Fruit fly (Drosophila melanogaster): ENCODE data around the gene CG5418.

The CG5418 gene

dm6 chr2L:12482723-12483342 is 29.8 kb upstream of the CG5418 start:
- no peak for TF ChIP-seq noc (tag; optimal IDR thresholded peaks at IDR 0.05)

- TF ChIP-seq noc (tag; optimal IDR thresholded peaks at IDR 0.05) = no peak
Observed at dm6 chr2L:12481758-12482157, 28.7 kb upstream of the CG5418 start.

DNA sequence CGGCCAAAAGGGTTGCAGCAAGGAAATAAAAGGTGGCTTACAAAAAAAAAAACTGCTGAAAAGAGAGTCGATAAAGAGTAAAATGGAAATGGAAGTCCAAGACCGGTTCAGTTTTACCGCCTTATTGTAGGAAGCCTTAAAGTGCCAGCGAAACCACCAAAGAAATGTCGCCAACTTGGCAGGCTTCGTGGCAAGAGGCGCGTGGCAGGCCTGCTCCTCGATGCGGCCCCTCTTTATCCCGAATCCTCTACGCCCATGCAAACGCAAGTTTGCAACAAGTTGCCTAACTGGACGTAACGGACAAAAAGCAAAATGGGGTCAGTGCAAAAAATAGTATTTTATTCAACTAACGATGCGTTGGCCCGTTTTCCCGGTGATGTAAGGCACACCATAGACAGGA is 27.8 kb upstream of the CG5418 start:
- no peak for TF ChIP-seq noc (tag; optimal IDR thresholded peaks at IDR 0.05)

DNA sequence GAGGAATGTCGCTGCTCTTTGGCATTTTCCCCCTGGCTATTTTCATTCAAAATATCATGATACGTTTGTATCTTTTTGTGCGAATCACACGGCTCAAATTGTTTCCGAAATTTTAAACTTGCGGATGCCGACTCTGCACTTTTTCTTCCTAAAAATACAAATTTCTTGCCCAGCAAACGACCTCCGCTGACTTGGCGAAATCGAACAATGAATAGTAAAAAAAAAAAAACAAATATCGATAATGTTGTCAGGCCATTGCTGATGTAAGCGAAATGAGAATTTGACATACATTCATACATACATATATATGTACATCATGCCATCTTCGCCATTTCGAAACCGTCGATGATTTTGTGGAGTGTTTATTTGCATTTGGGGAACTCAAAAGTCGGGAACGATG is 27.0 kb upstream of the CG5418 start:
- TF ChIP-seq noc (tag; optimal IDR thresholded peaks at IDR 0.05) = no peak

- no peak for TF ChIP-seq noc (tag; optimal IDR thresholded peaks at IDR 0.05)
Observed at dm6 chr2L:12478494-12478893, 25.5 kb upstream of the CG5418 start.

DNA sequence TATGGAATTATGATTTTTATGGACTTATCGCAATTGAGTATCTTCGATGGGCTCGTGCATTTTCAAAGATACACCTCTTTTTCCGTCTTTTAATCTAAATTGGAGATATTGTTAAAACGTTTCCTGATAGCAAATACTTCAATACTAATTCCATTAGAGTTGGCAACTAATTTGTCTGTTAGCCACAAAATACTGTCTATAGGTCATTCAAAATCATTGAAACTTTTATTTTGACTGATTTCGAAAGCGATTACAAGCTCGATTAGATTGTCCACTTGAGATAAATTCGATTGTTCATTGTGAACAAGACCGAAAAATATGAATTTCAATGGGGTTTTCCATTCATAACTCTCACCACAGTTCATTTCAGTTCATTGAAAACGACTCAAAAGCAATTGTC is 23.1 kb upstream of the CG5418 start:
- no peak for TF ChIP-seq noc (tag; optimal IDR thresholded peaks at IDR 0.05)

DNA sequence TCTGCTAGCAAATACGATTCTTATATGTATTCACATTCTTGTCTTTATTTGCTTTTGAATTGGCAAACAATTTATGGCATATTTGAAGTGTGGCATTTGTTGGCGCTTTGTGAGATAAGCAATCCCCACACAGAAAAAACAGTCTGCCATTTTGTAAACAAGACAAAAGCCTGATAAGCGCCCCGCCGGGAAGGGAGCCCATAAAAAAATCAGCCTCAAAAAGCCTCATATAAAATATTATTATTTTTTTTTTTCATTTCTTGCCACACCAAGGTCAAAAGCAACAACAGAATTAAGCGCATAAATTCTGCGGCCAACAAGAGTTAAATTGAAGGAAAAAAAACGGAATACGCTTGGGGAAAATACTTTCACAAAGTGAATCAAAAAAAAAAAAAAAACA is 22.3 kb upstream of the CG5418 start:
- TF ChIP-seq noc (tag; optimal IDR thresholded peaks at IDR 0.05) = peak; percentile 81

DNA sequence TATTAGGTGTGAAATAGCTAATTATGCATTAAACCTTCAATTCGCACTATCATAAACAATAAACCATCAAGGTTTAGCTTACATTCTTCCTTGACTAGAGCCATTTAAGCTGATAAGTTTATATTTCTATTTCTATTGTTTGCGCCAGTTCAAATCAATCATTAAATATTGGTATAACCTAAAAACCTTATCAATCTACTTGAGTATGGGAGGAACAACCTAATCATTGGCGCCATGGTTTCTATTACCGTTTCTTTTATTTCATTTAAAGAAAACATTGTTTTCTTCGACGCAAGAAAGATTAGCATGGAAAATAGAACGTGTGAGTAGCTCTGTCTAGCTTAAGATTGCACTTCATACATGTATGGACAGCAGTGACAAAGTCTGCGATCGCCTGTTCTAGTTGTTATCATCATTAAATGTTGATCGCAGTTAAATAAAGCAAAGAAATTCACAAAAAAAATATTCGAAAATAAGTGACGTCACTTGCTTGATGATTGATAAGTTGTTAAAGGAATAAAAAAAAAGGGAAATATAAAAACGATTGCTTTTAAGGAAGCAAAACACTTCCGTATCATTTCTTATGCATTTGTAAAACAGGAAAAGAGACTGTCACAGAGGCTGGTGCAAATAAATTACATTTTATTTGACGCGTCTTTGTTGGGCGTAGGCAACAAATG is 21.3 kb upstream of the CG5418 start:
- no peak for TF ChIP-seq noc (tag; optimal IDR thresholded peaks at IDR 0.05)

- no peak for TF ChIP-seq noc (tag; optimal IDR thresholded peaks at IDR 0.05)
Observed at dm6 chr2L:12473583-12473982, 20.5 kb upstream of the CG5418 start.

- no peak for TF ChIP-seq noc (tag; optimal IDR thresholded peaks at IDR 0.05)
Observed at dm6 chr2L:12472988-12473387, 19.9 kb upstream of the CG5418 start.

DNA sequence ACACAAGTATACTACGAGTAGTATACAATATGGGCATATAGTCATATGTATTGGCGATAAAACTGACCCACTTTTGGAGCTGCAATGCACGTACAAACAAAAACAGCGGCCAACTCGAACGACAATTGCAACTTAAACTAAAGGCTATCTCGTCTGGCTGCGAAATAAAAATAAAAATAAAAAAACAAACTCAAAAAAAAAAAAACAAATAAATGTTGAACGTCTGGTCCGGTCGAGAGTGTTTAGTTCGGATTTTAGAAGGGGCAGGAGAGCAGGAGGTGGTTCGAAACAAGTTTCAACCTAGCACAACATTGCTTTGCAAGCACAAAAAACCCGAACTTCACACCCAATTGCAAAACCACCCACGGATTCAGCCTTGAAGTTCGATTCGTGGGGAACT is 18.9 kb upstream of the CG5418 start:
- no peak for TF ChIP-seq noc (tag; optimal IDR thresholded peaks at IDR 0.05)

- TF ChIP-seq noc (tag; optimal IDR thresholded peaks at IDR 0.05) = no peak
Observed at dm6 chr2L:12469235-12469634, 16.2 kb upstream of the CG5418 start.

DNA sequence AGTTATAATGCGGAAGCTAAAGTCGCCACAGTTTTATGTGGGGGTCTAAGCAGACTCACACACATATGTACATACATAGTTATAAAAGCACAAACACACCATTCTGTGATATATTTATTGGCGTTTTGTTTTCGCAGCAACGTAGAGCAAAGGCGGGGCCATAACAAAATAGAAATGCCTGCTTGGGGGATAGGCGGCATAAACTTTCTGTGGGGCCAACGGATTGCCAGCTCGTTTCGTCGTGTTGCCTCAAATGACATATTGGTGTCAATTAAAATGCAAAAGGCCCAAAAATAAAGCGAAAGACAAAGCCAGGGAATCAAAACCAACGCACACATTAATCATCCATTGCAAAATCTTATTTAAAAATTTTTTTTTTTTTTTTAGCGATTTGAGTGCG is 15.8 kb upstream of the CG5418 start:
- TF ChIP-seq noc (tag; optimal IDR thresholded peaks at IDR 0.05) = peak; percentile 63

DNA sequence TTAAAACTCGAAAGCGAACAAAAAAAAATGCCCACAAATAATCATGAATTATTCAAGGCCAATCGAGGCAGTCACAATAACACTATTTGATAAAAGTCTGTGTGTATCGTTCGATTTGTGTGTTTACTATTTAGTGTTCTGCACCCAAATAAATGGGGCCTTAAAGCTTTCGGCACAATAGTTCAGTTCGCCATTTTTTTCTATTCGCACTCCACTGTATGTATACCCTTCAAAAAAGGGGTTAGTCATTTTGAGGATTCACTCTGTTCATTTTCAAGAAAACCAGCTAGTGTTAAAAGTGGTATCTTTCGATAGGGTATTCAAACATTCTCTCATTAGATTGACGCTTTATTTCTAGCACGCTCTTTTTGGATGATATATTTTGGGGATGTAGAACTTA is 14.6 kb upstream of the CG5418 start:
- TF ChIP-seq noc (tag; optimal IDR thresholded peaks at IDR 0.05) = peak; percentile 79

DNA sequence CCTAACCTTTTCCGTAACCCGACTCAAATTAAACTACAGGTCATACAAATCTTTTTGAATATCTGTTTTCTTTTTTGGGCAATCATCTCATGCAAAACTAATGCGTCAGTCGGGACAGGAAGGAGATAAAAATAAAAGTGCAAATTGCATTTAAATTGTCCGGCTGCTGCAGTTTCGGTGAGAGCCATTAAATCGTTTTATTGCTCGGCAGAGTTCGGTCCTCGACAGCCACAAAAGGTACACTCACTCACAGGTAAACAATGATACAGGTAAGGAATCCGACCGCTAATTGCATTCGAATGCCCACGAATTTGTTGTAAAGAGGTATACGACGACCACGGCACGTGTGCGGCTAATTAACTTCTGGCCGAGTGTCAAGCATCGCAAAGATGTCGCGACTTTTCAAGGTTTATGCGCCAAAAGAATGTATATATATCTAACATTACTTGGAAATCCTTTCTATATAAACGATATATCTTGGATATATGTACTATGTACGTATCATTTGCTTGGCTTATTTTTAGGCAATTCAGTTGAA is 13.5 kb upstream of the CG5418 start:
- TF ChIP-seq noc (tag; optimal IDR thresholded peaks at IDR 0.05) = no peak

dm6 chr2L:12465164-12466011 is 12.3 kb upstream of the CG5418 start:
- TF ChIP-seq noc (tag; optimal IDR thresholded peaks at IDR 0.05) = peak; percentile 62

dm6 chr2L:12464065-12464464 is 11.0 kb upstream of the CG5418 start:
- TF ChIP-seq noc (tag; optimal IDR thresholded peaks at IDR 0.05) = peak; percentile 13

Measured in whole organism, larva.